Worm (Caenorhabditis elegans): ENCODE measurements around the gene droe-4.

DNA sequence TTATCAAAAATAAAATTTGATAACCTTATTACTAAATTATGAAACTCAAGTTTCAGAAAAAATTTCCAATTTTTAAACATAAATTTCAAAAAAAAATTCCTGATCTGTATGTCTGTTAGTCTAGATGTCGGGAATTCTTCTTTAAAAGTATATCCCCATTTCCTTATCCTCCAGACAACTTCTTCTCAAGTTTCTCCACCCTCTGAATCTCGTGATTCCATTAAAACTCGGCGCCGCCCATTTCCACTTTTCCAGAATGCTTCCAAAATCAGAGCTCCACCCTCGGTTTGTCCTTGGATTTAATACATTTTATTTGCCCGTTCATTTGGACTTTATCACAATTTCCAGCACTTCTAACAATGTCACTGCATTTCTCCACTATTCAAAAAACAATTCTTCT is 41.2 kb downstream of the droe-4 start, which contains the start of gene ins-10:
- TF ChIP-seq nhr-77 (tag; optimal IDR thresholded peaks at IDR 0.05) = no peak
- TF ChIP-seq nhr-6 (tag; optimal IDR thresholded peaks at IDR 0.05) = no peak
- no peak for TF ChIP-seq pha-4 (GFP tag; IDR thresholded peaks at IDR 0.05)
- no peak for TF ChIP-seq pha-4 (tag; optimal IDR thresholded peaks at IDR 0.05)
- no peak for TF ChIP-seq unc-39 (tag; optimal IDR thresholded peaks at IDR 0.05)
- TF ChIP-seq daf-16 (GFP tag; optimal IDR thresholded peaks at IDR 0.05) = no peak
- TF ChIP-seq daf-16 (tag; optimal IDR thresholded peaks at IDR 0.05) = no peak
- no peak for TF ChIP-seq ama-1 (optimal IDR thresholded peaks at IDR 0.05)
- no peak for TF ChIP-seq gei-8 (GFP tag; optimal IDR thresholded peaks at IDR 0.05)
- TF ChIP-seq nhr-42 (GFP tag; IDR thresholded peaks at IDR 0.05) = no peak

Data from whole organism, L4 larva.